Fruit fly (Drosophila melanogaster): ENCODE measurements around the gene CG32017.
A peak's percentile ranks its signal among the peaks of the same experiment; 100 is the strongest.

The CG32017 gene

dm6 chr4:1127000-1127399 is 35.0 kb downstream of the CG32017 start:
- TF ChIP-seq prd (optimal IDR thresholded peaks at IDR 0.05) (no peak), prd (GFP tag; IDR thresholded peaks at IDR 0.05) (no peak), eve (GFP tag; optimal IDR thresholded peaks at IDR 0.05) (peak in 1 of 2 experiments; percentile 43), D19A (tag; optimal IDR thresholded peaks at IDR 0.05) (no peak), CHES-1-like (GFP tag; optimal IDR thresholded peaks at IDR 0.05) (no peak), twi (tag; optimal IDR thresholded peaks at IDR 0.05) (peak; percentile 77), Neu2 (GFP tag; optimal IDR thresholded peaks at IDR 0.05; ENCODE audit: borderline replicate concordance) (peak; percentile 51), Mad (GFP tag; optimal IDR thresholded peaks at IDR 0.05) (no peak), CG2712 (tag; optimal IDR thresholded peaks at IDR 0.05) (no peak)

dm6 chr4:1126290-1126689 is 35.7 kb downstream of the CG32017 start, which contains the start of gene CG11155:
TSS of gene CG11155 (plus strand) at chr4:1126602.
- TF ChIP-seq D19A (tag; optimal IDR thresholded peaks at IDR 0.05): peak; percentile 65
- 0 out of 2 replicates have a peak, but pooled peaks have one; percentile 34 for TF ChIP-seq Xrp1 (GFP tag; IDR thresholded peaks at IDR 0.05)
- TF ChIP-seq gem (tag; optimal IDR thresholded peaks at IDR 0.05): peak; percentile 18
- TF ChIP-seq hbn (GFP tag; IDR thresholded peaks at IDR 0.05; ENCODE audit: partially characterized antibody): no peak

dm6 chr4:1124494-1124780 is 37.5 kb downstream of the CG32017 start:
- no peak for TF ChIP-seq HmgD (GFP tag; optimal IDR thresholded peaks at IDR 0.05)
- no peak for TF ChIP-seq hth (optimal IDR thresholded peaks at IDR 0.05)
- TF ChIP-seq CG30403 (GFP tag; optimal IDR thresholded peaks at IDR 0.05): no peak
- TF ChIP-seq Nf-YC (tag; optimal IDR thresholded peaks at IDR 0.05): no peak
- TF ChIP-seq fd3F (GFP tag; optimal IDR thresholded peaks at IDR 0.05): no peak
- no peak for TF ChIP-seq CG3995 (GFP tag; optimal IDR thresholded peaks at IDR 0.05)
- no peak for TF ChIP-seq E2f1 (GFP tag; IDR thresholded peaks at IDR 0.05)
- TF ChIP-seq gfzf (GFP tag; optimal IDR thresholded peaks at IDR 0.05): no peak
- no peak for TF ChIP-seq CG15696 (tag; optimal IDR thresholded peaks at IDR 0.05)
- TF ChIP-seq Ada2b (GFP tag; IDR thresholded peaks at IDR 0.05): no peak
- peak; percentile 21 for TF ChIP-seq MESR4 (GFP tag; optimal IDR thresholded peaks at IDR 0.05)
- TF ChIP-seq sens (GFP tag): peak; percentile 54
- no peak for TF ChIP-seq lbe (GFP tag; optimal IDR thresholded peaks at IDR 0.05)

dm6 chr4:1123769-1124493 is 38.0 kb downstream of the CG32017 start, which contains the start of gene Arf4:
TSS of gene Arf4 (plus strand) at chr4:1124167.
- no peak for TF ChIP-seq CG14441 (GFP tag; IDR thresholded peaks at IDR 0.05)
- peak; percentile 18 for TF ChIP-seq Ets97D (GFP tag; optimal IDR thresholded peaks at IDR 0.05)
- no peak for TF ChIP-seq CG11695 (GFP tag; IDR thresholded peaks at IDR 0.05)
- no peak for TF ChIP-seq zfh2 (GFP tag; optimal IDR thresholded peaks at IDR 0.05)
- no peak for TF ChIP-seq CG12219 (GFP tag; optimal IDR thresholded peaks at IDR 0.05)
- no peak for TF ChIP-seq Jarid2 (GFP tag; optimal IDR thresholded peaks at IDR 0.05)
- peak; percentile 63 for TF ChIP-seq Med (GFP tag)
- peak; percentile 44 for TF ChIP-seq CG12659 (GFP tag; optimal IDR thresholded peaks at IDR 0.05)
- no peak for TF ChIP-seq bowl (GFP tag; IDR thresholded peaks at IDR 0.05)
- TF ChIP-seq row (GFP tag; IDR thresholded peaks at IDR 0.05): peak; percentile 71
- TF ChIP-seq CG17328 (GFP tag; IDR thresholded peaks at IDR 0.05): no peak
- TF ChIP-seq CG11398 (GFP tag; optimal IDR thresholded peaks at IDR 0.05): no peak
- TF ChIP-seq CG11723 (GFP tag; optimal IDR thresholded peaks at IDR 0.05): peak; percentile 71
- peak; percentile 30 for TF ChIP-seq trem (tag; optimal IDR thresholded peaks at IDR 0.05)
- peak; percentile 2 for TF ChIP-seq CG17829 (tag; optimal IDR thresholded peaks at IDR 0.05)
- TF ChIP-seq CG7987 (GFP tag; optimal IDR thresholded peaks at IDR 0.05): no peak
- no peak for TF ChIP-seq CG17612 (GFP tag; IDR thresholded peaks at IDR 0.05)
- TF ChIP-seq NC2α (GFP tag; optimal IDR thresholded peaks at IDR 0.05): no peak
- no peak for TF ChIP-seq gcm2 (GFP tag; optimal IDR thresholded peaks at IDR 0.05)
- TF ChIP-seq NfI (GFP tag; optimal IDR thresholded peaks at IDR 0.05): no peak
- no peak for TF ChIP-seq CG4282 (GFP tag; optimal IDR thresholded peaks at IDR 0.05)
- peak; percentile 10 for TF ChIP-seq Fer1 (GFP tag; optimal IDR thresholded peaks at IDR 0.05)
- no peak for TF ChIP-seq H2.0 (GFP tag; IDR thresholded peaks at IDR 0.05)
